Fruit fly (Drosophila melanogaster) whole organism, embryonic: ENCODE measurements around the gene CG10132.

Experiments used
- Asciz ChIP-seq: fragments of 200-800 bp; sonication (Bioruptor generic); optimal IDR thresholded peaks from 2 replicates; lab custom pipeline; 2017; ENCODE audit warnings: missing biosample characterization, mild to moderate bottlenecking, missing genetic modification characterization, missing genetic modification reagents
- Bdp1 ChIP-seq: fragments of 200-800 bp; sonication (Bioruptor generic); optimal IDR thresholded peaks from 3 replicates; lab custom pipeline; 2016; ENCODE audit warnings: missing biosample characterization, missing genetic modification characterization
- CG10462 ChIP-seq: fragments of 200-800 bp; sonication (Bioruptor generic); optimal IDR thresholded peaks from 2 replicates; lab custom pipeline; 2016; ENCODE audit warnings: missing biosample characterization, missing genetic modification characterization
- CG11456 ChIP-seq: fragments of 200-800 bp; sonication (Bioruptor generic); IDR thresholded peaks from 3 replicates; pipeline ENCODE4 v1.3.6; 2022; ENCODE audit warnings: missing biosample characterization, missing genetic modification characterization
- CG1529 ChIP-seq: fragments of 200-800 bp; sonication (Bioruptor generic); optimal IDR thresholded peaks from 3 replicates; lab custom pipeline; 2018; ENCODE audit warnings: missing biosample characterization, missing genetic modification characterization
- CG17359 ChIP-seq: fragments of 200-800 bp; sonication (Bioruptor generic); optimal IDR thresholded peaks from 3 replicates; lab custom pipeline; 2018; ENCODE audit warnings: missing biosample characterization, mild to moderate bottlenecking, missing genetic modification characterization, moderate library complexity
- CG17912 ChIP-seq: fragments of 200-800 bp; sonication (Bioruptor generic); optimal IDR thresholded peaks from 2 replicates; lab custom pipeline; 2018; ENCODE audit warnings: missing biosample characterization, mild to moderate bottlenecking, missing genetic modification characterization
- CG2120 ChIP-seq: fragments of 200-800 bp; sonication (Bioruptor generic); optimal IDR thresholded peaks from 3 replicates; lab custom pipeline; 2016; ENCODE audit warnings: missing biosample characterization, missing genetic modification characterization
- CG2712 ChIP-seq: fragments of 200-800 bp; optimal IDR thresholded peaks from 3 replicates; lab custom pipeline; 2019; ENCODE audit warnings: missing biosample characterization, mild to moderate bottlenecking, missing genetic modification characterization, moderate library complexity
- CG2889 ChIP-seq: fragments of 200-800 bp; sonication (Bioruptor generic); IDR thresholded peaks from 3 replicates; pipeline ENCODE4 v1.3.6; 2022; ENCODE audit warnings: missing biosample characterization, missing genetic modification characterization
- CG30020 ChIP-seq: fragments of 200-800 bp; optimal IDR thresholded peaks from 2 replicates; lab custom pipeline; 2019; ENCODE audit warnings: missing biosample characterization, mild to moderate bottlenecking, missing genetic modification characterization, moderate library complexity
- CG31365 ChIP-seq: fragments of 200-800 bp; sonication (Bioruptor generic); optimal IDR thresholded peaks from 2 replicates; lab custom pipeline; 2018; ENCODE audit warnings: missing biosample characterization, mild to moderate bottlenecking, missing genetic modification characterization
- CG7271 ChIP-seq: fragments of 200-800 bp; sonication (Bioruptor generic); optimal IDR thresholded peaks from 2 replicates; lab custom pipeline; 2018; ENCODE audit warnings: missing biosample characterization, mild to moderate bottlenecking, missing genetic modification characterization, moderate library complexity
- CG7987 ChIP-seq: fragments of 200-800 bp; sonication (Bioruptor generic); optimal IDR thresholded peaks from 2 replicates; lab custom pipeline; 2018; ENCODE audit warnings: missing biosample characterization, mild to moderate bottlenecking, missing genetic modification characterization, moderate library complexity
- CG8765 ChIP-seq: fragments of 200-800 bp; sonication (Bioruptor generic); IDR thresholded peaks from 2 replicates; pipeline ENCODE4 v1.3.6; 2022; ENCODE audit warnings: missing biosample characterization, missing genetic modification characterization
- CG9609 ChIP-seq: fragments of 200-800 bp; sonication (Bioruptor generic); optimal IDR thresholded peaks from 3 replicates; lab custom pipeline; 2016; ENCODE audit warnings: missing biosample characterization, missing genetic modification characterization
- CG9876 ChIP-seq: fragments of 200-800 bp; sonication (Bioruptor generic); optimal IDR thresholded peaks from 2 replicates; lab custom pipeline; 2016; ENCODE audit warnings: missing biosample characterization, missing genetic modification characterization
- CTCF ChIP-seq: fragments of 200-800 bp; sonication (Bioruptor generic); optimal IDR thresholded peaks from 2 replicates; lab custom pipeline; 2017; ENCODE audit warnings: missing biosample characterization, mild to moderate bottlenecking, missing genetic modification characterization, moderate library complexity
- Chrac-16 ChIP-seq: fragments of 200-800 bp; sonication (Bioruptor generic); optimal IDR thresholded peaks from 3 replicates; lab custom pipeline; 2016; ENCODE audit warnings: missing biosample characterization, missing genetic modification characterization
- CkIIα-i1 ChIP-seq: fragments of 200-800 bp; sonication (Bioruptor generic); IDR thresholded peaks from 2 replicates; pipeline ENCODE4 v1.3.6; 2022; ENCODE audit warnings: missing biosample characterization, missing genetic modification characterization
- Dek ChIP-seq: fragments of 200-800 bp; sonication (Bioruptor generic); optimal IDR thresholded peaks from 3 replicates; lab custom pipeline; 2019; ENCODE audit warnings: missing biosample characterization, mild to moderate bottlenecking, missing genetic modification characterization, moderate library complexity
- Drgx ChIP-seq: fragments of 200-800 bp; sonication (Bioruptor generic); IDR thresholded peaks from 2 replicates; pipeline ENCODE4 v1.3.6; 2022; ENCODE audit warnings: missing biosample characterization, missing genetic modification characterization
- Ets65A ChIP-seq: fragments of 200-800 bp; sonication (Bioruptor generic); peaks from one replicate; lab custom pipeline; 2016; ENCODE audit warnings: missing biosample characterization, missing genetic modification characterization
- Fer2 ChIP-seq: fragments of 200-800 bp; sonication (Bioruptor generic); optimal IDR thresholded peaks from 2 replicates; lab custom pipeline; 2018; ENCODE audit warnings: missing biosample characterization, mild to moderate bottlenecking, missing genetic modification characterization, moderate library complexity
- GATAe ChIP-seq: fragments of 200-800 bp; sonication (Bioruptor generic); conservative IDR thresholded peaks from 2 replicates; pipeline ENCODE4 v1.3.6; 2022; ENCODE audit warnings: missing biosample characterization, missing genetic modification characterization
- H2.0 ChIP-seq: fragments of 200-800 bp; sonication (Bioruptor generic); IDR thresholded peaks from 2 replicates; pipeline ENCODE4 v1.3.6; 2022; ENCODE audit warnings: missing biosample characterization, missing genetic modification characterization
- HHEX ChIP-seq: fragments of 200-800 bp; sonication (Bioruptor generic); optimal IDR thresholded peaks from 3 replicates; lab custom pipeline; 2017; ENCODE audit warnings: missing biosample characterization, mild to moderate bottlenecking, missing genetic modification characterization, missing genetic modification reagents
- HmgD ChIP-seq: fragments of 200-800 bp; sonication (Bioruptor generic); optimal IDR thresholded peaks from 3 replicates; lab custom pipeline; 2016; ENCODE audit warnings: missing biosample characterization, missing genetic modification characterization
- HmgZ ChIP-seq: fragments of 200-800 bp; sonication (Bioruptor generic); optimal IDR thresholded peaks from 2 replicates; lab custom pipeline; 2018; ENCODE audit warnings: missing biosample characterization, mild to moderate bottlenecking, missing genetic modification characterization
- MTF-1 ChIP-seq: fragments of 200-800 bp; sonication (Bioruptor generic); optimal IDR thresholded peaks from 2 replicates; lab custom pipeline; 2018; ENCODE audit warnings: missing biosample characterization, mild to moderate bottlenecking, missing genetic modification characterization, borderline replicate concordance
- NFAT ChIP-seq: fragments of 200-800 bp; sonication (Bioruptor generic); IDR thresholded peaks from 2 replicates; pipeline ENCODE4 v1.3.6; 2022; ENCODE audit warnings: missing biosample characterization, missing genetic modification characterization
- Spps ChIP-seq: fragments of 200-800 bp; sonication (Bioruptor generic); optimal IDR thresholded peaks from 2 replicates; lab custom pipeline; 2018; ENCODE audit warnings: missing biosample characterization, mild to moderate bottlenecking, missing genetic modification characterization
- Xbp1 ChIP-seq: fragments of 200-800 bp; sonication (Bioruptor generic); optimal IDR thresholded peaks from 3 replicates; lab custom pipeline; 2016; ENCODE audit warnings: missing biosample characterization, mild to moderate bottlenecking, missing genetic modification characterization
- btn ChIP-seq: fragments of 200-800 bp; sonication (Bioruptor generic); optimal IDR thresholded peaks from 2 replicates; lab custom pipeline; 2016; ENCODE audit warnings: missing biosample characterization, missing genetic modification characterization
- dimm ChIP-seq: fragments of 200-800 bp; sonication (Bioruptor generic); IDR thresholded peaks from 2 replicates; pipeline ENCODE4 v1.3.6; 2022; ENCODE audit warnings: missing biosample characterization, missing genetic modification characterization
- gfzf ChIP-seq: fragments of 200-800 bp; sonication (Bioruptor generic); optimal IDR thresholded peaks from 2 replicates; lab custom pipeline; 2016; ENCODE audit warnings: missing biosample characterization, mild to moderate bottlenecking, missing genetic modification characterization, moderate library complexity
- jumu ChIP-seq: fragments of 200-800 bp; sonication (Bioruptor generic); optimal IDR thresholded peaks from 3 replicates; lab custom pipeline; 2016; ENCODE audit warnings: missing biosample characterization, missing genetic modification characterization
- mirr ChIP-seq: fragments of 200-800 bp; sonication (Bioruptor generic); optimal IDR thresholded peaks from 3 replicates; lab custom pipeline; 2018; ENCODE audit warnings: missing biosample characterization, mild to moderate bottlenecking, missing genetic modification characterization
- nau ChIP-seq: fragments of 200-800 bp; sonication (Bioruptor generic); optimal IDR thresholded peaks from 3 replicates; lab custom pipeline; 2017; ENCODE audit warnings: missing biosample characterization, mild to moderate bottlenecking, missing genetic modification characterization, missing genetic modification reagents
- org-1 ChIP-seq: fragments of 200-800 bp; sonication (Bioruptor generic); optimal IDR thresholded peaks from 2 replicates; lab custom pipeline; 2017; ENCODE audit warnings: missing biosample characterization, missing genetic modification characterization
- p53 ChIP-seq: fragments of 200-800 bp; sonication (Bioruptor generic); optimal IDR thresholded peaks from 2 replicates; lab custom pipeline; 2016; ENCODE audit warnings: missing biosample characterization, missing genetic modification characterization
- psq ChIP-seq: fragments of 200-800 bp; sonication (Bioruptor generic); optimal IDR thresholded peaks from 2 replicates; lab custom pipeline; 2017; ENCODE audit warnings: missing biosample characterization, missing genetic modification characterization
- rib ChIP-seq: fragments of 200-800 bp; sonication (Bioruptor generic); IDR thresholded peaks from 2 replicates; pipeline ENCODE4 v1.3.6; 2022; ENCODE audit warnings: missing biosample characterization, missing genetic modification characterization
- run ChIP-seq: fragments of 200-800 bp; sonication (Bioruptor generic); optimal IDR thresholded peaks from 3 replicates; lab custom pipeline; 2018; ENCODE audit warnings: missing biosample characterization, mild to moderate bottlenecking, missing genetic modification characterization
- schlank ChIP-seq: fragments of 200-800 bp; sonication (Bioruptor generic); optimal IDR thresholded peaks from 2 replicates; lab custom pipeline; 2018; ENCODE audit warnings: missing biosample characterization, mild to moderate bottlenecking, missing genetic modification characterization
- sens ChIP-seq: fragments of 200-800 bp; sonication (Bioruptor generic); peaks from one replicate; lab custom pipeline; 2016; ENCODE audit warnings: missing biosample characterization, missing genetic modification characterization
- sqz ChIP-seq: fragments of 200-800 bp; sonication (Bioruptor generic); optimal IDR thresholded peaks from 3 replicates; lab custom pipeline; 2018; ENCODE audit warnings: missing biosample characterization, mild to moderate bottlenecking, missing genetic modification characterization
- ssp ChIP-seq: fragments of 200-800 bp; sonication (Bioruptor generic); IDR thresholded peaks from 2 replicates; pipeline ENCODE4 v1.3.6; 2022; ENCODE audit warnings: missing biosample characterization, missing genetic modification characterization
- tgo ChIP-seq: fragments of 200-800 bp; sonication (Bioruptor generic); IDR thresholded peaks from 3 replicates; pipeline ENCODE4 v1.3.6; 2022; ENCODE audit warnings: missing biosample characterization, missing genetic modification characterization
- trem ChIP-seq: fragments of 200-800 bp; optimal IDR thresholded peaks from 3 replicates; lab custom pipeline; 2019; ENCODE audit warnings: missing biosample characterization, mild to moderate bottlenecking, missing genetic modification characterization, moderate library complexity
- trh ChIP-seq: fragments of 200-800 bp; sonication (Bioruptor generic); optimal IDR thresholded peaks from 2 replicates; lab custom pipeline; 2016; ENCODE audit warnings: missing biosample characterization, missing genetic modification characterization
- tx ChIP-seq: fragments of 200-800 bp; sonication (Bioruptor generic); optimal IDR thresholded peaks from 2 replicates; lab custom pipeline; 2016; ENCODE audit warnings: missing biosample characterization, missing genetic modification characterization
- usp ChIP-seq: fragments of >200 bp; optimal IDR thresholded peaks from 2 replicates; lab custom pipeline; 2017; ENCODE audit warnings: missing biosample characterization, missing genetic modification characterization
- wek ChIP-seq: fragments of 200-800 bp; sonication (Bioruptor generic); optimal IDR thresholded peaks from 3 replicates; lab custom pipeline; 2018; ENCODE audit warnings: missing biosample characterization, mild to moderate bottlenecking, missing genetic modification characterization, moderate library complexity

Gene CG10132

dm6 chr2L:19526316-19526715 is 7.7 kb downstream of the CG10132 start, which contains the start of the genes Dpm1 and CG10137 (continued):
- TF ChIP-seq org-1 (GFP tag; lab: Kevin White, UChicago) (no peak), Ets65A (GFP tag; lab: Kevin White, UChicago) (peak; percentile 37), CG8765 (GFP tag; lab: Robert Waterston, UW) (no peak), CG17912 (GFP tag; lab: Kevin White, UChicago) (no peak), CG2889 (GFP tag; lab: Robert Waterston, UW) (no peak), CTCF (no peak), CG9609 (GFP tag; lab: Kevin White, UChicago) (no peak), p53 (GFP tag; lab: Kevin White, UChicago) (no peak), CG2120 (GFP tag; lab: Kevin White, UChicago) (peak; percentile 8), CG9876 (GFP tag; lab: Kevin White, UChicago) (no peak), CG10462 (GFP tag; lab: Kevin White, UChicago) (no peak), sens (GFP tag; lab: Kevin White, UChicago) (peak; percentile 48), Spps (tag; lab: Kevin White, UChicago) (no peak), wek (no peak), dimm (GFP tag; lab: Robert Waterston, UW) (no peak), CG7271 (tag; lab: Kevin White, UChicago) (no peak), CG7987 (GFP tag; lab: Kevin White, UChicago) (no peak), usp (GFP tag; lab: Kevin White, UChicago) (no peak), trem (tag; lab: Kevin White, UChicago) (peak; percentile 68), CG2712 (tag; lab: Kevin White, UChicago) (peak; percentile 23), ssp (no peak), Fer2 (tag; lab: Kevin White, UChicago) (no peak), gfzf (GFP tag; lab: Kevin White, UChicago) (peak; percentile 76), GATAe (GFP tag; lab: Robert Waterston, UW) (no peak), CG11456 (GFP tag; lab: Robert Waterston, UW) (no peak), H2.0 (no peak), CG1529 (GFP tag; lab: Kevin White, UChicago) (no peak), tgo (GFP tag; lab: Robert Waterston, UW) (no peak), schlank (tag; lab: Kevin White, UChicago) (no peak), rib (GFP tag; lab: Robert Waterston, UW) (no peak), trh (GFP tag; lab: Kevin White, UChicago) (no peak), sqz (GFP tag; lab: Kevin White, UChicago) (no peak), HHEX (no peak), CG30020 (tag; lab: Kevin White, UChicago) (peak; percentile 29), Chrac-16 (no peak), jumu (no peak), btn (GFP tag; lab: Kevin White, UChicago) (no peak), CkIIα-i1 (GFP tag; lab: Robert Waterston, UW) (no peak), MTF-1 (no peak), HmgD (no peak), mirr (no peak), psq (GFP tag; lab: Kevin White, UChicago) (no peak), nau (no peak), HmgZ (tag; lab: Kevin White, UChicago) (peak; percentile 9), CG17359 (tag; lab: Kevin White, UChicago) (no peak), NFAT (no peak), Xbp1 (GFP tag; lab: Kevin White, UChicago) (peak; percentile 3), Dek (tag; lab: Kevin White, UChicago) (no peak), Drgx (GFP tag; lab: Robert Waterston, UW) (no peak), tx (GFP tag; lab: Kevin White, UChicago) (no peak), run (tag; lab: Kevin White, UChicago) (no peak), CG31365 (tag; lab: Kevin White, UChicago) (no peak), Bdp1 (GFP tag; lab: Kevin White, UChicago) (no peak), Asciz (GFP tag; lab: Kevin White, UChicago) (no peak)
